Worm (Caenorhabditis elegans): Measurements from ENCODE around the gene K10D11.5.
A peak's percentile ranks its signal among the peaks of the same experiment; 100 is the strongest.

- TF ChIP-seq arid-1 (GFP tag; conservative IDR thresholded peaks at IDR 0.05) (no peak), mep-1 (tag; optimal IDR thresholded peaks at IDR 0.05) (peak; percentile 24), T20F7.1 (GFP tag; optimal IDR thresholded peaks at IDR 0.05) (no peak), ztf-11 (tag; optimal IDR thresholded peaks at IDR 0.05) (no peak), pha-4 (GFP tag; IDR thresholded peaks at IDR 0.05) (no peak), pha-4 (tag; optimal IDR thresholded peaks at IDR 0.05) (no peak), ces-1 (GFP tag; optimal IDR thresholded peaks at IDR 0.05) (no peak), mxl-3 (GFP tag; optimal IDR thresholded peaks at IDR 0.05) (peak; percentile 1), unc-62 (GFP tag; optimal IDR thresholded peaks at IDR 0.05 in 1 of 2) (no peak), unc-62 (tag; optimal IDR thresholded peaks at IDR 0.05) (no peak), Y48G9A.11 (GFP tag; IDR thresholded peaks at IDR 0.05) (no peak), nhr-11 (tag; optimal IDR thresholded peaks at IDR 0.05) (no peak), sdz-12 (GFP tag; optimal IDR thresholded peaks at IDR 0.05) (no peak), egl-27 (tag; optimal IDR thresholded peaks at IDR 0.05) (no peak)
These were observed 21.6 kb upstream of the K10D11.5 start for ce11 chrIV:13013231-13013630.

All from whole organism, L4 larva.